Worm (Caenorhabditis elegans) whole organism, early embryonic: ENCODE results near the gene srlf-2.

Source experiments
- F13C5.2 ChIP-seq: sonication (generic microtip); optimal IDR thresholded peaks from 2 replicates; lab custom pipeline; 2017; ENCODE audit warnings: mild to moderate bottlenecking, missing genetic modification characterization, inconsistent platforms, missing compliant biosample characterization
- tbx-11 ChIP-seq: fragments of 200-800 bp; sonication (Bioruptor generic); IDR thresholded peaks from 2 replicates; pipeline ENCODE4 v1.3.6; 2022; ENCODE audit warnings: missing genetic modification characterization, missing compliant biosample characterization
- tbx-37 ChIP-seq: fragments of 200-800 bp; sonication (Bioruptor generic); conservative IDR thresholded peaks from 2 replicates; pipeline ENCODE4 v1.3.6; 2022; ENCODE audit warnings: missing genetic modification reagents, missing genetic modification characterization, missing compliant biosample characterization

- TF ChIP-seq tbx-37: no peak
- TF ChIP-seq tbx-11: no peak
- no peak for TF ChIP-seq F13C5.2 (tag; lab: Kevin White, UChicago)
These were observed 33.1 kb upstream of the srlf-2 start, which contains the start of gene syx-4 for ce11 chrIV:8456899-8457298.
